Worm (Caenorhabditis elegans) whole organism, mixed stage, embryonic: ENCODE data around the gene Y17G7B.20.

Experiments
- M03D4.4 ChIP-seq: sonication (generic microtip); optimal IDR thresholded peaks from 2 replicates; lab custom pipeline; 2017; ENCODE audit warnings: mild to moderate bottlenecking, missing genetic modification characterization, missing compliant biosample characterization
- bed-3 ChIP-seq: fragments of 200-800 bp; sonication (Bioruptor generic); optimal IDR thresholded peaks from 3 replicates; lab custom pipeline; 2018; ENCODE audit warnings: mild to moderate bottlenecking, missing genetic modification characterization, moderate library complexity, missing compliant biosample characterization
- blmp-1 ChIP-seq: fragments of 150-350 bp; optimal IDR thresholded peaks from 2 replicates; lab custom pipeline; 2014; ENCODE audit warnings: missing biosample characterization, missing genetic modification characterization
- ceh-39 ChIP-seq: fragments of 150-350 bp; optimal IDR thresholded peaks from 2 replicates; lab custom pipeline; 2014; ENCODE audit warnings: missing biosample characterization, missing genetic modification characterization
- ceh-43 ChIP-seq: fragments of 200-800 bp; sonication (Bioruptor generic); optimal IDR thresholded peaks from 2 replicates; lab custom pipeline; 2018; ENCODE audit warnings: mild to moderate bottlenecking, missing genetic modification characterization, moderate library complexity, missing compliant biosample characterization
- ceh-83 ChIP-seq: fragments of 200-800 bp; sonication (Bioruptor generic); optimal IDR thresholded peaks from 2 replicates; lab custom pipeline; 2018; ENCODE audit warnings: mild to moderate bottlenecking, missing genetic modification characterization, missing compliant biosample characterization
- ces-1 ChIP-seq: fragments of 150-350 bp; optimal IDR thresholded peaks from 2 replicates; lab custom pipeline; 2014; ENCODE audit warnings: missing biosample characterization, missing genetic modification reagents, missing genetic modification characterization
- cnd-1 ChIP-seq: fragments of 200-800 bp; sonication (Bioruptor generic); optimal IDR thresholded peaks from 2 replicates; lab custom pipeline; 2018; ENCODE audit warnings: mild to moderate bottlenecking, missing genetic modification characterization, missing compliant biosample characterization
- drap-1 ChIP-seq: fragments of 200-800 bp; sonication (Bioruptor generic); optimal IDR thresholded peaks from 3 replicates; lab custom pipeline; 2018; ENCODE audit warnings: mild to moderate bottlenecking, missing genetic modification characterization, missing compliant biosample characterization
- elt-1 ChIP-seq: sonication (generic microtip); optimal IDR thresholded peaks from 2 replicates; lab custom pipeline; 2017; ENCODE audit warnings: missing genetic modification characterization, mild to moderate bottlenecking, missing compliant biosample characterization, antibody characterized with exemption, moderate library complexity, borderline replicate concordance; ENCODE audit not compliant: insufficient read depth
- elt-3 ChIP-seq: fragments of 150-350 bp; optimal IDR thresholded peaks from 2 replicates; lab custom pipeline; 2014; ENCODE audit warnings: missing biosample characterization, missing genetic modification characterization
- flh-1 ChIP-seq: fragments of 200-800 bp; sonication (Bioruptor generic); optimal IDR thresholded peaks from 2 replicates; lab custom pipeline; 2018; ENCODE audit warnings: mild to moderate bottlenecking, missing genetic modification characterization, moderate library complexity, missing compliant biosample characterization
- ham-2 ChIP-seq: fragments of 200-800 bp; sonication (Bioruptor generic); optimal IDR thresholded peaks from 2 replicates; lab custom pipeline; 2018; ENCODE audit warnings: mild to moderate bottlenecking, missing genetic modification characterization, missing compliant biosample characterization
- hlh-1 ChIP-seq: fragments of 150-350 bp; optimal IDR thresholded peaks from 2 replicates; lab custom pipeline; 2014; ENCODE audit warnings: missing biosample characterization, missing genetic modification reagents, missing genetic modification characterization
- lin-13 ChIP-seq: fragments of 150-350 bp; optimal IDR thresholded peaks from 2 replicates; lab custom pipeline; 2014; ENCODE audit warnings: missing biosample characterization, missing genetic modification characterization
- lin-32 ChIP-seq: fragments of 200-800 bp; sonication (Bioruptor generic); optimal IDR thresholded peaks from 2 replicates; lab custom pipeline; 2018; ENCODE audit warnings: mild to moderate bottlenecking, missing genetic modification characterization, missing compliant biosample characterization
- lsy-2 ChIP-seq: fragments of 150-350 bp; optimal IDR thresholded peaks from 2 replicates; lab custom pipeline; 2014; ENCODE audit warnings: missing biosample characterization, missing genetic modification characterization
- mab-5 ChIP-seq: fragments of 150-350 bp; optimal IDR thresholded peaks from 2 replicates; lab custom pipeline; 2014; ENCODE audit warnings: missing biosample characterization, missing genetic modification characterization
- mep-1 ChIP-seq: fragments of 150-350 bp; optimal IDR thresholded peaks from 2 replicates; lab custom pipeline; 2017; ENCODE audit warnings: missing biosample characterization, missing genetic modification reagents, missing genetic modification characterization, inconsistent platforms
- mls-2 ChIP-seq: sonication (generic microtip); optimal IDR thresholded peaks from 2 replicates; lab custom pipeline; 2016; ENCODE audit warnings: mild to moderate bottlenecking, missing genetic modification characterization, moderate library complexity, missing compliant biosample characterization
- nhr-12 ChIP-seq: fragments of 150-350 bp; optimal IDR thresholded peaks from 2 replicates; lab custom pipeline; 2014; ENCODE audit warnings: missing biosample characterization, missing genetic modification characterization
- nhr-2 ChIP-seq: fragments of 150-350 bp; optimal IDR thresholded peaks from 2 replicates; lab custom pipeline; 2014; ENCODE audit warnings: missing biosample characterization, missing genetic modification characterization
- nhr-237 ChIP-seq: fragments of 150-350 bp; optimal IDR thresholded peaks from 2 replicates; lab custom pipeline; 2014; ENCODE audit warnings: missing biosample characterization, missing genetic modification characterization
- nhr-28 ChIP-seq: fragments of 150-350 bp; optimal IDR thresholded peaks from 2 replicates; lab custom pipeline; 2014; ENCODE audit warnings: missing biosample characterization, missing genetic modification characterization
- nhr-76 ChIP-seq: sonication (generic microtip); optimal IDR thresholded peaks from 2 replicates; lab custom pipeline; 2017; ENCODE audit warnings: missing biosample characterization, missing genetic modification characterization
- pha-4 ChIP-seq: fragments of 150-350 bp; optimal IDR thresholded peaks from 2 replicates; lab custom pipeline; 2018; ENCODE audit warnings: missing biosample characterization, missing genetic modification reagents, missing genetic modification characterization
- sem-2 ChIP-seq: fragments of 200-800 bp; sonication (Bioruptor generic); optimal IDR thresholded peaks from 2 replicates; lab custom pipeline; 2018; ENCODE audit warnings: mild to moderate bottlenecking, missing genetic modification characterization, missing compliant biosample characterization
- snpc-4 ChIP-seq: fragments of 150-350 bp; optimal IDR thresholded peaks from 2 replicates; lab custom pipeline; 2014; ENCODE audit warnings: missing biosample characterization, missing genetic modification characterization
- sptf-1 ChIP-seq: sonication (generic microtip); optimal IDR thresholded peaks from 2 replicates; lab custom pipeline; 2017; ENCODE audit warnings: mild to moderate bottlenecking, missing genetic modification characterization, moderate library complexity, missing compliant biosample characterization
- tbx-8 ChIP-seq: fragments of 200-800 bp; sonication (Bioruptor generic); optimal IDR thresholded peaks from 2 replicates; lab custom pipeline; 2018; ENCODE audit warnings: mild to moderate bottlenecking, missing genetic modification characterization, moderate library complexity, missing compliant biosample characterization
- unc-120 ChIP-seq: sonication (generic microtip); optimal IDR thresholded peaks from 2 replicates; lab custom pipeline; 2017; ENCODE audit warnings: missing genetic modification characterization, missing compliant biosample characterization; ENCODE audit not compliant: poor library complexity, severe bottlenecking
- unc-39 ChIP-seq: fragments of 150-350 bp; optimal IDR thresholded peaks from 2 replicates; lab custom pipeline; 2014; ENCODE audit warnings: missing biosample characterization, missing genetic modification characterization
- unc-62 ChIP-seq: fragments of 150-350 bp; optimal IDR thresholded peaks from 2 replicates; lab custom pipeline; 2014; ENCODE audit warnings: missing biosample characterization, missing genetic modification reagents, missing genetic modification characterization
- zip-8 ChIP-seq: fragments of 150-350 bp; optimal IDR thresholded peaks from 2 replicates; lab custom pipeline; 2014; ENCODE audit warnings: missing biosample characterization, missing genetic modification characterization
- ztf-11 ChIP-seq: fragments of 150-350 bp; optimal IDR thresholded peaks from 2 replicates; lab custom pipeline; 2014; ENCODE audit warnings: missing biosample characterization, missing genetic modification characterization

Gene Y17G7B.20

DNA sequence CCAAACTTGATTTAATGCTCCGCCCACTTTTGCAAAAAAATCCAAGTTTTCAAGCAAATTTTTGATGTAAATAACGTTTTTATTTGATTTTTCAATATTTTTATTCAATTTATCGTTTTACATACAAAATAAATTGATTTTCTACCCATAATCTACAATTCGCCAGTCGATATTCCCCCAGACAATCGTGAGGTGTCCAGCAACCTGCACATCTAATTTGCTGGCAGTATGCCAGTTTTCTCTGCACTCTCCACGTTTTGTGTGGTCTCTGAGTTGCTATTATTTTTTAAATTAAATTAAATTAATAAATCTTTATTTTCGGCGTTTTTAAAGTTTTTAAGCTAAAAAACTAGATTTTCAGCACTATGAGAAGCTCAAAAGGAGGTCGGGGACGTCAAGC lies 466 bp upstream of the Y17G7B.20 start:
- TF ChIP-seq ham-2 (GFP tag; lab: Kevin White, UChicago) = peak; percentile 33
- no peak for TF ChIP-seq sem-2 (GFP tag; lab: Kevin White, UChicago)
- TF ChIP-seq blmp-1 = no peak
- TF ChIP-seq lin-32 (GFP tag; lab: Kevin White, UChicago) = no peak
- TF ChIP-seq flh-1 (GFP tag; lab: Kevin White, UChicago) = no peak
- no peak for TF ChIP-seq unc-120 (tag; lab: Kevin White, UChicago)
- TF ChIP-seq ceh-43 (GFP tag; lab: Kevin White, UChicago) = peak; percentile 22
- peak; percentile 43 for TF ChIP-seq nhr-2
- TF ChIP-seq nhr-237 (tag; lab: Kevin White, UChicago) = peak; percentile 68
- no peak for TF ChIP-seq tbx-8 (GFP tag; lab: Kevin White, UChicago)
- TF ChIP-seq zip-8 = no peak
- peak; percentile 80 for TF ChIP-seq lsy-2
- TF ChIP-seq mab-5 (tag; lab: Kevin White, UChicago) = no peak
- TF ChIP-seq hlh-1 (tag; lab: Kevin White, UChicago) = no peak
- no peak for TF ChIP-seq ceh-83 (GFP tag; lab: Kevin White, UChicago)
- TF ChIP-seq lin-13 (tag; lab: Kevin White, UChicago) = peak; percentile 83
- peak; percentile 60 for TF ChIP-seq pha-4 (tag; lab: Kevin White, UChicago)
- peak; percentile 98 for TF ChIP-seq ces-1 (GFP tag; lab: Kevin White, UChicago)
- TF ChIP-seq ceh-39 (tag; lab: Kevin White, UChicago) = no peak
- peak; percentile 31 for TF ChIP-seq unc-62 (GFP tag; lab: Kevin White, UChicago)
- TF ChIP-seq sptf-1 (tag; lab: Kevin White, UChicago) = peak; percentile 55
- no peak for TF ChIP-seq M03D4.4 (tag; lab: Kevin White, UChicago)
- TF ChIP-seq unc-39 (tag; lab: Kevin White, UChicago) = no peak
- no peak for TF ChIP-seq nhr-28
- no peak for TF ChIP-seq drap-1 (GFP tag; lab: Kevin White, UChicago)
- no peak for TF ChIP-seq nhr-76 (tag; lab: Kevin White, UChicago)
- TF ChIP-seq mep-1 (tag; lab: Kevin White, UChicago) = peak; percentile 67
- TF ChIP-seq nhr-12 = no peak
- TF ChIP-seq snpc-4 = no peak
- TF ChIP-seq ztf-11 (tag; lab: Kevin White, UChicago) = no peak
- TF ChIP-seq elt-1 (tag; lab: Kevin White, UChicago) = no peak
- no peak for TF ChIP-seq elt-3 (tag; lab: Kevin White, UChicago)
- no peak for TF ChIP-seq cnd-1 (tag; lab: Kevin White, UChicago)
- TF ChIP-seq bed-3 (GFP tag; lab: Kevin White, UChicago) = peak; percentile 6
- TF ChIP-seq mls-2 (tag; lab: Kevin White, UChicago) = no peak
- TF ChIP-seq, all 35 proteins: peak for 12

- TF ChIP-seq cnd-1 (tag; lab: Kevin White, UChicago) (no peak), nhr-2 (no peak), ham-2 (GFP tag; lab: Kevin White, UChicago) (no peak), flh-1 (GFP tag; lab: Kevin White, UChicago) (no peak), unc-120 (tag; lab: Kevin White, UChicago) (no peak), ceh-39 (tag; lab: Kevin White, UChicago) (no peak), ztf-11 (tag; lab: Kevin White, UChicago) (no peak), tbx-8 (GFP tag; lab: Kevin White, UChicago) (no peak), pha-4 (tag; lab: Kevin White, UChicago) (no peak), zip-8 (no peak), nhr-28 (no peak), sem-2 (GFP tag; lab: Kevin White, UChicago) (no peak), elt-3 (tag; lab: Kevin White, UChicago) (no peak), hlh-1 (tag; lab: Kevin White, UChicago) (no peak), lin-32 (GFP tag; lab: Kevin White, UChicago) (no peak), ceh-83 (GFP tag; lab: Kevin White, UChicago) (no peak), nhr-237 (tag; lab: Kevin White, UChicago) (no peak), unc-62 (GFP tag; lab: Kevin White, UChicago) (no peak), ceh-43 (GFP tag; lab: Kevin White, UChicago) (no peak), mep-1 (tag; lab: Kevin White, UChicago) (no peak)
Observed at ce11 chrII:11978920-11979319, 724 bp downstream of the Y17G7B.20 start.

- no peak for TF ChIP-seq ceh-39 (tag; lab: Kevin White, UChicago)
- TF ChIP-seq elt-1 (tag; lab: Kevin White, UChicago) = no peak
- TF ChIP-seq drap-1 (GFP tag; lab: Kevin White, UChicago) = no peak
- no peak for TF ChIP-seq tbx-8 (GFP tag; lab: Kevin White, UChicago)
- TF ChIP-seq ham-2 (GFP tag; lab: Kevin White, UChicago) = no peak
- TF ChIP-seq nhr-28 = no peak
- TF ChIP-seq nhr-2 = no peak
- no peak for TF ChIP-seq pha-4 (tag; lab: Kevin White, UChicago)
- TF ChIP-seq elt-3 (tag; lab: Kevin White, UChicago) = no peak
- no peak for TF ChIP-seq sptf-1 (tag; lab: Kevin White, UChicago)
- TF ChIP-seq mab-5 (tag; lab: Kevin White, UChicago) = no peak
- no peak for TF ChIP-seq unc-120 (tag; lab: Kevin White, UChicago)
- TF ChIP-seq ceh-83 (GFP tag; lab: Kevin White, UChicago) = no peak
- TF ChIP-seq nhr-76 (tag; lab: Kevin White, UChicago) = no peak
- no peak for TF ChIP-seq unc-62 (GFP tag; lab: Kevin White, UChicago)
- TF ChIP-seq sem-2 (GFP tag; lab: Kevin White, UChicago) = no peak
- no peak for TF ChIP-seq unc-39 (tag; lab: Kevin White, UChicago)
- no peak for TF ChIP-seq cnd-1 (tag; lab: Kevin White, UChicago)
- no peak for TF ChIP-seq lin-13 (tag; lab: Kevin White, UChicago)
- no peak for TF ChIP-seq ceh-43 (GFP tag; lab: Kevin White, UChicago)
Observed at ce11 chrII:11978478-11978877, 1.2 kb downstream of the Y17G7B.20 start.
